Fruit fly (Drosophila melanogaster): ENCODE data around the gene bowl.

Gene bowl

dm6 chr2L:3740443-3740842 is 31.1 kb upstream of the bowl start (continued):
- TF ChIP-seq CG9817 (tag; optimal IDR thresholded peaks at IDR 0.05) (no peak), CG1602 (GFP tag; optimal IDR thresholded peaks at IDR 0.05) (no peak), CG16779 (GFP tag; IDR thresholded peaks at IDR 0.05) (no peak), Dip3 (GFP tag; optimal IDR thresholded peaks at IDR 0.05) (no peak), CG9437 (GFP tag; optimal IDR thresholded peaks at IDR 0.05) (no peak), Blimp-1 (GFP tag; optimal IDR thresholded peaks at IDR 0.05) (no peak), CG10565 (GFP tag; optimal IDR thresholded peaks at IDR 0.05) (no peak), pan (optimal IDR thresholded peaks at IDR 0.05) (no peak), pan (GFP tag; optimal IDR thresholded peaks at IDR 0.05 in 1 of 2, IDR thresholded peaks at IDR 0.05 in 1 of 2) (no peak), Opbp (GFP tag; IDR thresholded peaks at IDR 0.05; ENCODE audit: partially characterized antibody) (no peak), ewg (GFP tag; optimal IDR thresholded peaks at IDR 0.05) (no peak), CG14965 (GFP tag; optimal IDR thresholded peaks at IDR 0.05; ENCODE audit: borderline replicate concordance) (no peak), Rx (GFP tag; IDR thresholded peaks at IDR 0.05) (no peak), CG6654 (GFP tag; optimal IDR thresholded peaks at IDR 0.05) (no peak), CG7271 (tag; optimal IDR thresholded peaks at IDR 0.05) (no peak), Vsx1 (GFP tag; optimal IDR thresholded peaks at IDR 0.05) (no peak), CG4617 (GFP tag; optimal IDR thresholded peaks at IDR 0.05; ENCODE audit: borderline replicate concordance) (no peak), sc (optimal IDR thresholded peaks at IDR 0.05) (no peak), sc (GFP tag; optimal IDR thresholded peaks at IDR 0.05) (no peak), ind (GFP tag; optimal IDR thresholded peaks at IDR 0.05) (no peak), CG10959 (GFP tag; IDR thresholded peaks at IDR 0.05) (no peak), Sox100B (GFP tag; optimal IDR thresholded peaks at IDR 0.05) (no peak), CG1647 (GFP tag; optimal IDR thresholded peaks at IDR 0.05) (no peak), CG18262 (tag; optimal IDR thresholded peaks at IDR 0.05) (no peak), CG33557 (GFP tag; optimal IDR thresholded peaks at IDR 0.05) (no peak), CG18619 (GFP tag; optimal IDR thresholded peaks at IDR 0.05) (no peak), cwo (GFP tag; optimal IDR thresholded peaks at IDR 0.05) (peak; percentile 12), CG17612 (GFP tag; IDR thresholded peaks at IDR 0.05) (no peak), CG7556 (GFP tag; optimal IDR thresholded peaks at IDR 0.05) (peak; percentile 35), CG1603 (tag; optimal IDR thresholded peaks at IDR 0.05) (no peak), psq (GFP tag; optimal IDR thresholded peaks at IDR 0.05) (no peak), Ptx1 (GFP tag; IDR thresholded peaks at IDR 0.05) (peak; percentile 36), hbn (GFP tag; IDR thresholded peaks at IDR 0.05; ENCODE audit: partially characterized antibody) (no peak), Doc2 (GFP tag; IDR thresholded peaks at IDR 0.05) (no peak), CG8089 (GFP tag; optimal IDR thresholded peaks at IDR 0.05) (no peak), CG14441 (GFP tag; IDR thresholded peaks at IDR 0.05) (no peak), amos (GFP tag; IDR thresholded peaks at IDR 0.05; ENCODE audit: partially characterized antibody) (no peak), Scr (GFP tag; IDR thresholded peaks at IDR 0.05; ENCODE audit: partially characterized antibody) (no peak), CG33213 (GFP tag; optimal IDR thresholded peaks at IDR 0.05) (no peak), CG2678 (tag; optimal IDR thresholded peaks at IDR 0.05) (peak; percentile 62), CG3407 (GFP tag; optimal IDR thresholded peaks at IDR 0.05) (no peak), CG6791 (GFP tag; IDR thresholded peaks at IDR 0.05; ENCODE audit: partially characterized antibody) (no peak), pita (GFP tag; optimal IDR thresholded peaks at IDR 0.05) (no peak), CG4282 (GFP tag; optimal IDR thresholded peaks at IDR 0.05) (no peak), CG6175 (GFP tag; IDR thresholded peaks at IDR 0.05) (no peak), Awh (GFP tag; IDR thresholded peaks at IDR 0.05) (no peak), chinmo (GFP tag; IDR thresholded peaks at IDR 0.05; ENCODE audit: partially characterized antibody) (no peak), CG11093 (GFP tag; IDR thresholded peaks at IDR 0.05) (no peak), Dfd (GFP tag; optimal IDR thresholded peaks at IDR 0.05) (no peak), inv (GFP tag; IDR thresholded peaks at IDR 0.05; ENCODE audit: partially characterized antibody) (no peak), lab (GFP tag; optimal IDR thresholded peaks at IDR 0.05) (peak; percentile 62)

Measured in whole organism, embryonic.